Worm (Caenorhabditis elegans): ENCODE results near the gene F07E5.5.
"Not testable (repeated sequence)": the region's sequence is repeated elsewhere in the genome, so short reads cannot be mapped to it uniquely, and the experiment has no call there.

Gene F07E5.5

ce11 chrII:2064497-2064896, 5.6 kb upstream of the F07E5.5 start, which contains the start of gene fbxb-6:
Gene fbxb-6 (plus strand): TSS chrII:2064797.
- TF ChIP-seq tra-4 (tag; optimal IDR thresholded peaks at IDR 0.05) (no peak), tbx-37 (GFP tag; conservative IDR thresholded peaks at IDR 0.05) (no peak), ceh-36 (tag; optimal IDR thresholded peaks at IDR 0.05) (no peak), F13C5.2 (tag; optimal IDR thresholded peaks at IDR 0.05) (no peak), ceh-13 (GFP tag; optimal IDR thresholded peaks at IDR 0.05) (no peak), hmbx-1 (tag; optimal IDR thresholded peaks at IDR 0.05) (no peak), ama-1 (optimal IDR thresholded peaks at IDR 0.05) (no peak), B0310.2 (tag; optimal IDR thresholded peaks at IDR 0.05) (no peak), aly-1 (tag; optimal IDR thresholded peaks at IDR 0.05) (no peak), scrt-1 (GFP tag; IDR thresholded peaks at IDR 0.05) (no peak), hnd-1 (tag; optimal IDR thresholded peaks at IDR 0.05) (no peak), sea-1 (GFP tag; conservative IDR thresholded peaks at IDR 0.05) (no peak), pes-1 (GFP tag; IDR thresholded peaks at IDR 0.05) (no peak), hmg-4 (GFP tag; optimal IDR thresholded peaks at IDR 0.05) (no peak), flt-1 (GFP tag; IDR thresholded peaks at IDR 0.05) (no peak), ets-7 (tag; optimal IDR thresholded peaks at IDR 0.05) (no peak)

ce11 chrII:2063989-2064388, 5.1 kb upstream of the F07E5.5 start, which contains the start of gene F07E5.13:
Gene F07E5.13 (minus strand): TSS chrII:2064089.
- no peak for TF ChIP-seq flt-1 (GFP tag; IDR thresholded peaks at IDR 0.05)
- no peak for TF ChIP-seq ceh-36 (tag; optimal IDR thresholded peaks at IDR 0.05)
- no peak for TF ChIP-seq F13C5.2 (tag; optimal IDR thresholded peaks at IDR 0.05)
- no peak for TF ChIP-seq tbx-37 (GFP tag; conservative IDR thresholded peaks at IDR 0.05)
- TF ChIP-seq ama-1 (optimal IDR thresholded peaks at IDR 0.05), result no peak
- no peak for TF ChIP-seq hnd-1 (tag; optimal IDR thresholded peaks at IDR 0.05)
- TF ChIP-seq aly-1 (tag; optimal IDR thresholded peaks at IDR 0.05), result no peak
- TF ChIP-seq B0310.2 (tag; optimal IDR thresholded peaks at IDR 0.05), result no peak
- TF ChIP-seq ceh-13 (GFP tag; optimal IDR thresholded peaks at IDR 0.05), result no peak

ce11 chrII:2051372-2051771, 7.5 kb downstream of the F07E5.5 start, which contains the start of gene fbxb-35:
Gene fbxb-35 (plus strand): TSS chrII:2051672.
- TF ChIP-seq tra-4 (tag; optimal IDR thresholded peaks at IDR 0.05) (no peak), ceh-13 (GFP tag; optimal IDR thresholded peaks at IDR 0.05) (no peak), B0310.2 (tag; optimal IDR thresholded peaks at IDR 0.05) (no peak), aly-1 (tag; optimal IDR thresholded peaks at IDR 0.05) (no peak), hmbx-1 (tag; optimal IDR thresholded peaks at IDR 0.05) (no peak), pes-1 (GFP tag; IDR thresholded peaks at IDR 0.05) (no peak), tbx-11 (GFP tag; IDR thresholded peaks at IDR 0.05) (no peak), tbx-37 (GFP tag; conservative IDR thresholded peaks at IDR 0.05) (no peak), hnd-1 (tag; optimal IDR thresholded peaks at IDR 0.05) (no peak), flt-1 (GFP tag; IDR thresholded peaks at IDR 0.05) (no peak), hmg-4 (GFP tag; optimal IDR thresholded peaks at IDR 0.05) (no peak), F13C5.2 (tag; optimal IDR thresholded peaks at IDR 0.05) (no peak), sea-1 (GFP tag; conservative IDR thresholded peaks at IDR 0.05) (no peak), ets-7 (tag; optimal IDR thresholded peaks at IDR 0.05) (no peak), scrt-1 (GFP tag; IDR thresholded peaks at IDR 0.05) (no peak)

- TF ChIP-seq F13C5.2 (tag; optimal IDR thresholded peaks at IDR 0.05); scrt-1 (GFP tag; IDR thresholded peaks at IDR 0.05); ets-7 (tag; optimal IDR thresholded peaks at IDR 0.05): not testable (repeated sequence)
Observed at ce11 chrII:2046556-2046955, 12.3 kb downstream of the F07E5.5 start, which contains the start of gene math-1. Gene math-1 (minus strand): TSS chrII:2046656.

- no peak for TF ChIP-seq scrt-1 (GFP tag; IDR thresholded peaks at IDR 0.05)
- no peak for TF ChIP-seq B0310.2 (tag; optimal IDR thresholded peaks at IDR 0.05)
- no peak for TF ChIP-seq hmbx-1 (tag; optimal IDR thresholded peaks at IDR 0.05)
- no peak for TF ChIP-seq ceh-36 (tag; optimal IDR thresholded peaks at IDR 0.05)
Observed at ce11 chrII:2045505-2045904, 13.4 kb downstream of the F07E5.5 start, which contains the start of gene bath-24. Gene bath-24 (minus strand): TSS chrII:2045605.

- TF ChIP-seq hmg-4 (GFP tag; optimal IDR thresholded peaks at IDR 0.05) (no peak), ceh-13 (GFP tag; optimal IDR thresholded peaks at IDR 0.05) (no peak), hmbx-1 (tag; optimal IDR thresholded peaks at IDR 0.05) (no peak), scrt-1 (GFP tag; IDR thresholded peaks at IDR 0.05) (no peak), ets-7 (tag; optimal IDR thresholded peaks at IDR 0.05) (no peak), tbx-11 (GFP tag; IDR thresholded peaks at IDR 0.05) (no peak), ama-1 (optimal IDR thresholded peaks at IDR 0.05) (no peak), ceh-36 (tag; optimal IDR thresholded peaks at IDR 0.05) (no peak), tbx-37 (GFP tag; conservative IDR thresholded peaks at IDR 0.05) (no peak), B0310.2 (tag; optimal IDR thresholded peaks at IDR 0.05) (no peak), flt-1 (GFP tag; IDR thresholded peaks at IDR 0.05) (no peak), tra-4 (tag; optimal IDR thresholded peaks at IDR 0.05) (no peak), hnd-1 (tag; optimal IDR thresholded peaks at IDR 0.05) (no peak), pes-1 (GFP tag; IDR thresholded peaks at IDR 0.05) (no peak), sea-1 (GFP tag; conservative IDR thresholded peaks at IDR 0.05) (no peak), F13C5.2 (tag; optimal IDR thresholded peaks at IDR 0.05) (no peak), aly-1 (tag; optimal IDR thresholded peaks at IDR 0.05) (no peak)
Observed at ce11 chrII:2042447-2042846, 16.4 kb downstream of the F07E5.5 start, which contains the start of gene bath-20. Gene bath-20 (minus strand): TSS chrII:2042547.

- TF ChIP-seq scrt-1 (GFP tag; IDR thresholded peaks at IDR 0.05) (no peak), hmbx-1 (tag; optimal IDR thresholded peaks at IDR 0.05) (no peak), ceh-13 (GFP tag; optimal IDR thresholded peaks at IDR 0.05) (no peak)
Observed at ce11 chrII:2039288-2039687, 19.6 kb downstream of the F07E5.5 start, which contains the start of gene bath-19. Gene bath-19 (minus strand): TSS chrII:2039388.

- TF ChIP-seq hmg-4 (GFP tag; optimal IDR thresholded peaks at IDR 0.05), result no peak
- no peak for TF ChIP-seq ama-1 (optimal IDR thresholded peaks at IDR 0.05)
- no peak for TF ChIP-seq tbx-37 (GFP tag; conservative IDR thresholded peaks at IDR 0.05)
- TF ChIP-seq scrt-1 (GFP tag; IDR thresholded peaks at IDR 0.05), result no peak
- TF ChIP-seq pes-1 (GFP tag; IDR thresholded peaks at IDR 0.05), result no peak
- TF ChIP-seq ceh-13 (GFP tag; optimal IDR thresholded peaks at IDR 0.05), result no peak
- no peak for TF ChIP-seq aly-1 (tag; optimal IDR thresholded peaks at IDR 0.05)
- no peak for TF ChIP-seq hnd-1 (tag; optimal IDR thresholded peaks at IDR 0.05)
Observed at ce11 chrII:2033286-2033685, 25.6 kb downstream of the F07E5.5 start, which contains the start of gene F59H6.14. Gene F59H6.14 (plus strand): TSS chrII:2033586.

Measured in whole organism, early embryonic.